Worm (Caenorhabditis elegans) whole organism, mixed stage, embryonic: ENCODE data around the gene Y34B4A.2.

ENCODE experiments used
- M03D4.4 ChIP-seq: sonication (generic microtip); optimal IDR thresholded peaks from 2 replicates; lab custom pipeline; 2017; ENCODE audit warnings: mild to moderate bottlenecking, missing genetic modification characterization, missing compliant biosample characterization
- bed-3 ChIP-seq: fragments of 200-800 bp; sonication (Bioruptor generic); optimal IDR thresholded peaks from 3 replicates; lab custom pipeline; 2018; ENCODE audit warnings: mild to moderate bottlenecking, missing genetic modification characterization, moderate library complexity, missing compliant biosample characterization
- blmp-1 ChIP-seq: fragments of 150-350 bp; optimal IDR thresholded peaks from 2 replicates; lab custom pipeline; 2014; ENCODE audit warnings: missing biosample characterization, missing genetic modification characterization
- ceh-39 ChIP-seq: fragments of 150-350 bp; optimal IDR thresholded peaks from 2 replicates; lab custom pipeline; 2014; ENCODE audit warnings: missing biosample characterization, missing genetic modification characterization
- ceh-43 ChIP-seq: fragments of 200-800 bp; sonication (Bioruptor generic); optimal IDR thresholded peaks from 2 replicates; lab custom pipeline; 2018; ENCODE audit warnings: mild to moderate bottlenecking, missing genetic modification characterization, moderate library complexity, missing compliant biosample characterization
- ceh-83 ChIP-seq: fragments of 200-800 bp; sonication (Bioruptor generic); optimal IDR thresholded peaks from 2 replicates; lab custom pipeline; 2018; ENCODE audit warnings: mild to moderate bottlenecking, missing genetic modification characterization, missing compliant biosample characterization
- ces-1 ChIP-seq: fragments of 150-350 bp; optimal IDR thresholded peaks from 2 replicates; lab custom pipeline; 2014; ENCODE audit warnings: missing biosample characterization, missing genetic modification reagents, missing genetic modification characterization
- cnd-1 ChIP-seq: fragments of 200-800 bp; sonication (Bioruptor generic); optimal IDR thresholded peaks from 2 replicates; lab custom pipeline; 2018; ENCODE audit warnings: mild to moderate bottlenecking, missing genetic modification characterization, missing compliant biosample characterization
- elt-1 ChIP-seq: sonication (generic microtip); optimal IDR thresholded peaks from 2 replicates; lab custom pipeline; 2017; ENCODE audit warnings: missing genetic modification characterization, mild to moderate bottlenecking, missing compliant biosample characterization, antibody characterized with exemption, moderate library complexity, borderline replicate concordance; ENCODE audit not compliant: insufficient read depth
- elt-3 ChIP-seq: fragments of 150-350 bp; optimal IDR thresholded peaks from 2 replicates; lab custom pipeline; 2014; ENCODE audit warnings: missing biosample characterization, missing genetic modification characterization
- flh-1 ChIP-seq: fragments of 200-800 bp; sonication (Bioruptor generic); optimal IDR thresholded peaks from 2 replicates; lab custom pipeline; 2018; ENCODE audit warnings: mild to moderate bottlenecking, missing genetic modification characterization, moderate library complexity, missing compliant biosample characterization
- ham-2 ChIP-seq: fragments of 200-800 bp; sonication (Bioruptor generic); optimal IDR thresholded peaks from 2 replicates; lab custom pipeline; 2018; ENCODE audit warnings: mild to moderate bottlenecking, missing genetic modification characterization, missing compliant biosample characterization
- hlh-1 ChIP-seq: fragments of 150-350 bp; optimal IDR thresholded peaks from 2 replicates; lab custom pipeline; 2014; ENCODE audit warnings: missing biosample characterization, missing genetic modification reagents, missing genetic modification characterization
- lin-13 ChIP-seq: fragments of 150-350 bp; optimal IDR thresholded peaks from 2 replicates; lab custom pipeline; 2014; ENCODE audit warnings: missing biosample characterization, missing genetic modification characterization
- lin-32 ChIP-seq: fragments of 200-800 bp; sonication (Bioruptor generic); optimal IDR thresholded peaks from 2 replicates; lab custom pipeline; 2018; ENCODE audit warnings: mild to moderate bottlenecking, missing genetic modification characterization, missing compliant biosample characterization
- lsy-2 ChIP-seq: fragments of 150-350 bp; optimal IDR thresholded peaks from 2 replicates; lab custom pipeline; 2014; ENCODE audit warnings: missing biosample characterization, missing genetic modification characterization
- mab-5 ChIP-seq: fragments of 150-350 bp; optimal IDR thresholded peaks from 2 replicates; lab custom pipeline; 2014; ENCODE audit warnings: missing biosample characterization, missing genetic modification characterization
- mls-2 ChIP-seq: sonication (generic microtip); optimal IDR thresholded peaks from 2 replicates; lab custom pipeline; 2016; ENCODE audit warnings: mild to moderate bottlenecking, missing genetic modification characterization, moderate library complexity, missing compliant biosample characterization
- nhr-12 ChIP-seq: fragments of 150-350 bp; optimal IDR thresholded peaks from 2 replicates; lab custom pipeline; 2014; ENCODE audit warnings: missing biosample characterization, missing genetic modification characterization
- nhr-2 ChIP-seq: fragments of 150-350 bp; optimal IDR thresholded peaks from 2 replicates; lab custom pipeline; 2014; ENCODE audit warnings: missing biosample characterization, missing genetic modification characterization
- nhr-237 ChIP-seq: fragments of 150-350 bp; optimal IDR thresholded peaks from 2 replicates; lab custom pipeline; 2014; ENCODE audit warnings: missing biosample characterization, missing genetic modification characterization
- nhr-28 ChIP-seq: fragments of 150-350 bp; optimal IDR thresholded peaks from 2 replicates; lab custom pipeline; 2014; ENCODE audit warnings: missing biosample characterization, missing genetic modification characterization
- nhr-76 ChIP-seq: sonication (generic microtip); optimal IDR thresholded peaks from 2 replicates; lab custom pipeline; 2017; ENCODE audit warnings: missing biosample characterization, missing genetic modification characterization
- pha-4 ChIP-seq: fragments of 150-350 bp; optimal IDR thresholded peaks from 2 replicates; lab custom pipeline; 2018; ENCODE audit warnings: missing biosample characterization, missing genetic modification reagents, missing genetic modification characterization
- sem-2 ChIP-seq: fragments of 200-800 bp; sonication (Bioruptor generic); optimal IDR thresholded peaks from 2 replicates; lab custom pipeline; 2018; ENCODE audit warnings: mild to moderate bottlenecking, missing genetic modification characterization, missing compliant biosample characterization
- snpc-4 ChIP-seq: fragments of 150-350 bp; optimal IDR thresholded peaks from 2 replicates; lab custom pipeline; 2014; ENCODE audit warnings: missing biosample characterization, missing genetic modification characterization
- sptf-1 ChIP-seq: sonication (generic microtip); optimal IDR thresholded peaks from 2 replicates; lab custom pipeline; 2017; ENCODE audit warnings: mild to moderate bottlenecking, missing genetic modification characterization, moderate library complexity, missing compliant biosample characterization
- tbx-8 ChIP-seq: fragments of 200-800 bp; sonication (Bioruptor generic); optimal IDR thresholded peaks from 2 replicates; lab custom pipeline; 2018; ENCODE audit warnings: mild to moderate bottlenecking, missing genetic modification characterization, moderate library complexity, missing compliant biosample characterization
- unc-120 ChIP-seq: sonication (generic microtip); optimal IDR thresholded peaks from 2 replicates; lab custom pipeline; 2017; ENCODE audit warnings: missing genetic modification characterization, missing compliant biosample characterization; ENCODE audit not compliant: poor library complexity, severe bottlenecking
- unc-39 ChIP-seq: fragments of 150-350 bp; optimal IDR thresholded peaks from 2 replicates; lab custom pipeline; 2014; ENCODE audit warnings: missing biosample characterization, missing genetic modification characterization
- unc-62 ChIP-seq: fragments of 150-350 bp; optimal IDR thresholded peaks from 2 replicates; lab custom pipeline; 2014; ENCODE audit warnings: missing biosample characterization, missing genetic modification reagents, missing genetic modification characterization
- zip-8 ChIP-seq: fragments of 150-350 bp; optimal IDR thresholded peaks from 2 replicates; lab custom pipeline; 2014; ENCODE audit warnings: missing biosample characterization, missing genetic modification characterization
- ztf-11 ChIP-seq: fragments of 150-350 bp; optimal IDR thresholded peaks from 2 replicates; lab custom pipeline; 2014; ENCODE audit warnings: missing biosample characterization, missing genetic modification characterization

Gene Y34B4A.2

DNA sequence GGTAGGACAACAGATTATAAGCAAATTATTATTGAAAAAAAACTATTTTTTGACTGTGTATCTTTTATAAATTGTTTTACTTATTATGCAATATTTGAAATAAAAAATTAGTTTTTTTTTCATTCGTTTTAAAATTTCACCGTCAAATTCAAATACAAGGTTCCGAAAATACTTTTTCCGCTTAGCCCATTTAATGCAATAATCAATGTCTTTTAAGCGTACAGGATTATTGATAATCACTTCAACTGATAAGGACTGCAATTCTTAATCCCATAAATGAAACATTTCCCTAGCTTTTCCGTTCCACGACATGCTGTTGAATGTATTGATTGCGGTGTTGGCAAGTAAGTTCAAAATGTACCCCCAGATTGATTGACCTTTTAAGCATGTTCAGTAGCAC, 22.3 kb upstream of the Y34B4A.2 start, which contains the start of gene nspg-12:
Gene nspg-12 (plus strand): TSS at position 301 of the 400 bp plus-strand sequence.
- no peak for TF ChIP-seq tbx-8 (GFP tag; lab: Kevin White, UChicago)
- TF ChIP-seq ham-2 (GFP tag; lab: Kevin White, UChicago), result no peak
- TF ChIP-seq mls-2 (tag; lab: Kevin White, UChicago), result no peak
- no peak for TF ChIP-seq ztf-11 (tag; lab: Kevin White, UChicago)
- TF ChIP-seq pha-4 (tag; lab: Kevin White, UChicago), result no peak
- TF ChIP-seq snpc-4, result no peak
- no peak for TF ChIP-seq elt-1
- no peak for TF ChIP-seq blmp-1 (tag; lab: Kevin White, UChicago)
- TF ChIP-seq sem-2, result no peak
- TF ChIP-seq nhr-28 (tag; lab: Kevin White, UChicago), result no peak
- TF ChIP-seq mab-5 (tag; lab: Kevin White, UChicago), result no peak
- no peak for TF ChIP-seq nhr-76 (tag; lab: Kevin White, UChicago)
- TF ChIP-seq lin-32, result no peak
- no peak for TF ChIP-seq bed-3 (GFP tag; lab: Kevin White, UChicago)
- TF ChIP-seq nhr-2 (tag; lab: Kevin White, UChicago), result no peak
- no peak for TF ChIP-seq hlh-1 (tag; lab: Kevin White, UChicago)
- TF ChIP-seq nhr-12 (tag; lab: Kevin White, UChicago), result no peak
- no peak for TF ChIP-seq unc-120 (tag; lab: Kevin White, UChicago)
- TF ChIP-seq nhr-237 (tag; lab: Kevin White, UChicago), result no peak

DNA sequence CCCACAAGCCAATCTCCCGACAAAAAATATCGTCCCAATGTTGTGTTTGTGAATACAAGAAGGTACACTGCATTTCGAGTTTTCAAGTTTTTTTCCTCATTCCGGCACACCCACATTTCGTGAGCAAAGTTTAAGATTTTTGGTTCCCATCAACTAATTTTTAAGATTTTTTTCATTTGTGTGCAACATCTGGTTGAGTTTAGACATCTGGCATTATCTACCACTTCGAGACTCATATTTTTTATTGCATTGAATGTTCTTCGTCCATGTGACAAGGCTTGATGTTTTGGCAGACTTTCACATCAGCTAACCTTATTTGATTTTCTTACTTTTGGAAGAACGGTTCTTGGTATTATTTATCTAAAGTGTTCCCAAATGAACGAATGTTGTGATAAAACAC, 18.9 kb upstream of the Y34B4A.2 start:
- TF ChIP-seq lin-32 (no peak), nhr-237 (tag; lab: Kevin White, UChicago) (no peak), cnd-1 (tag; lab: Kevin White, UChicago) (no peak), lsy-2 (tag; lab: Kevin White, UChicago) (no peak), sptf-1 (tag; lab: Kevin White, UChicago) (no peak), zip-8 (tag; lab: Kevin White, UChicago) (no peak), ceh-39 (tag; lab: Kevin White, UChicago) (no peak)

DNA sequence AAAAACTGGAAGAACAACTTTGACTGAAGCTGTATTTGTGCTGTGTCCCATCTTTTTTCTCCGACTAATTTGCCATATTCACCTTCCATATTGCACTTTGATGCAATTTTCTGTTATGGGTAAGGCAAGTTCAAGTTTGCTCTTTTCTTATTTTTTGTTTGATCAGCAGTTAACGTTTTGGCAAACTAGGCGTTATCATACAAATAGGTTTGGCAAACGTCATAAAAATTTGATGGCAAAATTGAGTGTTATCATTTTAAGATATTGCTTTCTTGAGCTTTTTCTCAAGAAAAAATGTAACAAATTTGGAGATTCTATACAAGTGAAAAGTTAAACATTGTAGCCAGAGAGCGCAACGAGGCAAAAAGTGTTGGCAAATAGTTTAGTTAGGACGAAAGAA, 17.3 kb upstream of the Y34B4A.2 start:
- no peak for TF ChIP-seq M03D4.4 (tag; lab: Kevin White, UChicago)
- TF ChIP-seq, all 35 proteins: peak for 0

DNA sequence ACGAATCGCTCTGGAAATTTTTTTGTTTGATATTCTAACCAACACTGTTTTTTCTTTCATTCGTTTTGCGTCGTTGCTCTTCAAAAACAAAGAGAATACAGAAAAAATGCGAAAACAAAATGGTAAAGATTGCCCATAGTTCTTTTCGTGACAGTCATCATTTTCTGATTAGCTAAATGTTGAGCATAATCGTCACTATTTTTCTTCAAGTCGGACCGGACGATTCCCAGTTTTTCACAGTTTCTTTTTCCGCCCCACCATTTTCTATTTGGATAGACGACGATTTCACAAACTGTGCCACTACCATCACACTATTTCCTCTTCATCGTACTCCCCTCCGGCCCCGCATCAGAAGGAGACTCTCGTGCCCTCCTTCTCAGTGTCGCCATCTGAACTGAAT, 15.7 kb upstream of the Y34B4A.2 start:
- TF ChIP-seq ceh-39 (tag; lab: Kevin White, UChicago) (no peak), ces-1 (GFP tag; lab: Kevin White, UChicago) (no peak), cnd-1 (tag; lab: Kevin White, UChicago) (no peak), mls-2 (tag; lab: Kevin White, UChicago) (no peak), unc-39 (tag; lab: Kevin White, UChicago) (no peak), lin-13 (tag; lab: Kevin White, UChicago) (no peak), unc-62 (GFP tag; lab: Kevin White, UChicago) (no peak), ceh-83 (GFP tag; lab: Kevin White, UChicago) (no peak), hlh-1 (tag; lab: Kevin White, UChicago) (no peak), pha-4 (tag; lab: Kevin White, UChicago) (no peak), snpc-4 (no peak), ceh-43 (GFP tag; lab: Kevin White, UChicago) (no peak), nhr-2 (tag; lab: Kevin White, UChicago) (no peak), flh-1 (GFP tag; lab: Kevin White, UChicago) (no peak), blmp-1 (tag; lab: Kevin White, UChicago) (no peak)

DNA sequence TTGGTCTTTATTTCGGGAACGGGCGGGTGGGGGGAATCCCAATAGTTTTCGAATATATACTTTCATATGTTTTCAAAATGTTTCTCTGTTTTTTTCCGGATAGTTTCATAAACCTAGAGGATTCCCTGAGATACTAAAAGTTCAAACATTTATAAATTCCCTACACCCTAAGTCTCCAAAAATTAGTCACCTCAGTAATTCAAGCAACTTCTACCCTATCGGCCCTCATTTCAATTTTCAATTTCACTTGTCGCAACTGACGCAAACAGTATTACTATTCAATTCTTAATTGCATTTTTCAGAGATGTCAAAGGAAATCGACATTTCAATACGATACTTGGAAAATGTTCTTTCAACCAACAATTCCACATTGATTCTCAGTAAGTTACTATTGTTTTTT, 15.3 kb upstream of the Y34B4A.2 start, which contains the start of gene Y34B4A.4:
Gene Y34B4A.4 (plus strand): TSS at position 301 of the 400 bp plus-strand sequence.
- TF ChIP-seq ceh-43 (GFP tag; lab: Kevin White, UChicago) (no peak), nhr-76 (tag; lab: Kevin White, UChicago) (no peak), M03D4.4 (tag; lab: Kevin White, UChicago) (no peak), lsy-2 (tag; lab: Kevin White, UChicago) (no peak), cnd-1 (tag; lab: Kevin White, UChicago) (no peak), unc-120 (tag; lab: Kevin White, UChicago) (no peak), ceh-83 (GFP tag; lab: Kevin White, UChicago) (no peak), nhr-28 (tag; lab: Kevin White, UChicago) (no peak), elt-3 (tag; lab: Kevin White, UChicago) (no peak), ces-1 (GFP tag; lab: Kevin White, UChicago) (no peak), tbx-8 (GFP tag; lab: Kevin White, UChicago) (no peak)
